Fruit fly (Drosophila melanogaster) whole organism, embryonic: Measurements from ENCODE around the gene lectin-29Ca.

Source experiments
- B-H2 ChIP-seq: fragments of 200-800 bp; sonication (Bioruptor generic); optimal IDR thresholded peaks from 2 replicates; lab custom pipeline; 2018; ENCODE audit warnings: missing biosample characterization, mild to moderate bottlenecking, missing genetic modification characterization
- Bdp1 ChIP-seq: fragments of 200-800 bp; sonication (Bioruptor generic); optimal IDR thresholded peaks from 3 replicates; lab custom pipeline; 2016; ENCODE audit warnings: missing biosample characterization, missing genetic modification characterization
- CG10959 ChIP-seq: fragments of 200-800 bp; sonication (Bioruptor generic); IDR thresholded peaks from 2 replicates; pipeline ENCODE4 v1.3.6; 2022; ENCODE audit warnings: missing biosample characterization, missing genetic modification characterization
- CG10979 ChIP-seq: fragments of 200-800 bp; sonication (Bioruptor generic); optimal IDR thresholded peaks from 2 replicates; lab custom pipeline; 2018; ENCODE audit warnings: missing biosample characterization, mild to moderate bottlenecking, missing genetic modification characterization, moderate library complexity
- CG1233 ChIP-seq: fragments of 200-800 bp; sonication (Bioruptor generic); optimal IDR thresholded peaks from 4 replicates; lab custom pipeline; 2018; ENCODE audit warnings: missing biosample characterization, mild to moderate bottlenecking, missing genetic modification characterization
- CG16815 ChIP-seq: fragments of 200-800 bp; sonication (Bioruptor generic); optimal IDR thresholded peaks from 3 replicates; lab custom pipeline; 2017; ENCODE audit warnings: missing biosample characterization, mild to moderate bottlenecking, missing genetic modification characterization
- CG17359 ChIP-seq: fragments of 200-800 bp; sonication (Bioruptor generic); optimal IDR thresholded peaks from 3 replicates; lab custom pipeline; 2018; ENCODE audit warnings: missing biosample characterization, mild to moderate bottlenecking, missing genetic modification characterization, moderate library complexity
- CG1832 ChIP-seq: fragments of 200-800 bp; sonication (Bioruptor generic); optimal IDR thresholded peaks from 2 replicates; lab custom pipeline; 2017; ENCODE audit warnings: missing biosample characterization, mild to moderate bottlenecking, missing genetic modification characterization, inconsistent platforms
- CG18476 ChIP-seq: fragments of 200-800 bp; sonication (Bioruptor generic); optimal IDR thresholded peaks from 2 replicates; lab custom pipeline; 2016; ENCODE audit warnings: missing biosample characterization, mild to moderate bottlenecking, missing genetic modification characterization
- CG2199 ChIP-seq: fragments of 200-800 bp; sonication (Bioruptor generic); IDR thresholded peaks from 3 replicates; pipeline ENCODE4 v1.3.6; 2022; ENCODE audit warnings: missing biosample characterization, missing genetic modification characterization
- CG33557 ChIP-seq: fragments of 200-800 bp; sonication (Bioruptor generic); optimal IDR thresholded peaks from 2 replicates; lab custom pipeline; 2019; ENCODE audit warnings: missing biosample characterization, mild to moderate bottlenecking, missing genetic modification characterization, moderate library complexity
- CG3995 ChIP-seq: fragments of 200-800 bp; sonication (Bioruptor generic); optimal IDR thresholded peaks from 3 replicates; lab custom pipeline; 2016; ENCODE audit warnings: missing biosample characterization, missing genetic modification characterization
- CG4282 ChIP-seq: fragments of 200-800 bp; sonication (Bioruptor generic); optimal IDR thresholded peaks from 2 replicates; lab custom pipeline; 2016; ENCODE audit warnings: missing biosample characterization, missing genetic modification characterization
- CG5953 ChIP-seq: fragments of 200-800 bp; sonication (Bioruptor generic); IDR thresholded peaks from 2 replicates; pipeline ENCODE4 v1.3.6; 2022; ENCODE audit warnings: missing biosample characterization, missing genetic modification characterization
- CG6854 ChIP-seq: fragments of 200-800 bp; sonication (Bioruptor generic); optimal IDR thresholded peaks from 3 replicates; lab custom pipeline; 2017; ENCODE audit warnings: missing biosample characterization, mild to moderate bottlenecking, missing genetic modification characterization
- CG7556 ChIP-seq: fragments of 200-800 bp; sonication (Bioruptor generic); optimal IDR thresholded peaks from 2 replicates; lab custom pipeline; 2017; ENCODE audit warnings: missing biosample characterization, mild to moderate bottlenecking, missing genetic modification characterization
- CG8765 ChIP-seq: fragments of 200-800 bp; sonication (Bioruptor generic); IDR thresholded peaks from 2 replicates; pipeline ENCODE4 v1.3.6; 2022; ENCODE audit warnings: missing biosample characterization, missing genetic modification characterization
- D ChIP-seq, 2 experiments: fragments of 200-800 bp in 1 of 2; fragments of >200 bp in 1 of 2; sonication (Bioruptor generic) in 1 of 2; optimal IDR thresholded peaks; 2 replicates in 1 of 2; 3 replicates in 1 of 2; lab custom pipeline; 2017; ENCODE audit warnings: mild to moderate bottlenecking in 1 of 2, missing biosample characterization in 1 of 2, missing genetic modification characterization in 1 of 2, missing genetic modification reagents in 1 of 2
- Dfd ChIP-seq, 2 experiments: fragments of >200 bp; optimal IDR thresholded peaks; 2 replicates each; lab custom pipeline; 2017; ENCODE audit warnings: missing biosample characterization in 2 of 2, missing genetic modification characterization in 2 of 2
- Fer1 ChIP-seq: fragments of 200-800 bp; sonication (Bioruptor generic); optimal IDR thresholded peaks from 2 replicates; lab custom pipeline; 2017; ENCODE audit warnings: missing biosample characterization, mild to moderate bottlenecking, missing genetic modification characterization
- H15 ChIP-seq: fragments of 200-800 bp; sonication (Bioruptor generic); IDR thresholded peaks from 3 replicates; pipeline ENCODE4 v1.3.6; 2022; ENCODE audit warnings: missing biosample characterization, missing genetic modification characterization
- HmgD ChIP-seq: fragments of 200-800 bp; sonication (Bioruptor generic); optimal IDR thresholded peaks from 3 replicates; lab custom pipeline; 2016; ENCODE audit warnings: missing biosample characterization, missing genetic modification characterization
- HmgZ ChIP-seq: fragments of 200-800 bp; sonication (Bioruptor generic); optimal IDR thresholded peaks from 2 replicates; lab custom pipeline; 2018; ENCODE audit warnings: missing biosample characterization, mild to moderate bottlenecking, missing genetic modification characterization
- Lpt ChIP-seq: fragments of >200 bp; optimal IDR thresholded peaks from 2 replicates; lab custom pipeline; 2018; ENCODE audit warnings: missing biosample characterization, missing genetic modification characterization
- Med ChIP-seq: fragments of 200-800 bp; sonication (Bioruptor generic); peaks from one replicate; lab custom pipeline; 2016; ENCODE audit warnings: missing biosample characterization, missing genetic modification characterization, mild to moderate bottlenecking, inconsistent platforms, moderate library complexity
- Neu2 ChIP-seq: fragments of 200-800 bp; sonication (Bioruptor generic); optimal IDR thresholded peaks from 3 replicates; lab custom pipeline; 2016; ENCODE audit warnings: missing biosample characterization, missing genetic modification characterization, borderline replicate concordance
- Sry-β ChIP-seq: fragments of 200-800 bp; sonication (Bioruptor generic); optimal IDR thresholded peaks from 2 replicates; lab custom pipeline; 2018; ENCODE audit warnings: missing biosample characterization, mild to moderate bottlenecking, missing genetic modification characterization, moderate library complexity
- TFAM ChIP-seq: fragments of 200-800 bp; sonication (Bioruptor generic); optimal IDR thresholded peaks from 2 replicates; lab custom pipeline; 2017; ENCODE audit warnings: missing biosample characterization, missing genetic modification characterization, inconsistent platforms
- Taf1 ChIP-seq: fragments of 200-800 bp; sonication (Bioruptor generic); IDR thresholded peaks from 2 replicates; pipeline ENCODE4 v1.3.6; 2022; ENCODE audit warnings: missing biosample characterization, missing genetic modification characterization
- ara ChIP-seq: fragments of 200-800 bp; sonication (Bioruptor generic); IDR thresholded peaks from 2 replicates; pipeline ENCODE4 v1.3.6; 2022; ENCODE audit warnings: missing biosample characterization, missing genetic modification characterization
- croc ChIP-seq: fragments of 200-800 bp; sonication (Bioruptor generic); conservative IDR thresholded peaks from 3 replicates; pipeline ENCODE4 v1.3.6; 2022; ENCODE audit warnings: missing biosample characterization, missing genetic modification characterization
- danr ChIP-seq: fragments of 200-800 bp; sonication (Bioruptor generic); IDR thresholded peaks from 2 replicates; pipeline ENCODE4 v1.3.6; 2022; ENCODE audit warnings: missing biosample characterization, missing genetic modification characterization
- disco-r ChIP-seq: fragments of 200-800 bp; sonication (Bioruptor generic); optimal IDR thresholded peaks from 2 replicates; lab custom pipeline; 2016; ENCODE audit warnings: missing biosample characterization, missing genetic modification characterization
- eve ChIP-seq, 2 experiments: fragments of >200 bp; optimal IDR thresholded peaks; 2 replicates each; lab custom pipeline; 2017; ENCODE audit warnings: missing biosample characterization in 2 of 2, missing genetic modification characterization in 2 of 2
- gce ChIP-seq: fragments of 200-800 bp; sonication (Bioruptor generic); IDR thresholded peaks from 3 replicates; pipeline ENCODE4 v1.3.6; 2022; ENCODE audit warnings: missing biosample characterization, missing genetic modification characterization
- gt ChIP-seq: fragments of 200-800 bp; sonication (Bioruptor generic); IDR thresholded peaks from 2 replicates; pipeline ENCODE4 v1.3.6; 2022; ENCODE audit warnings: missing biosample characterization, missing genetic modification characterization
- jing ChIP-seq: fragments of 200-800 bp; sonication (Bioruptor generic); optimal IDR thresholded peaks from 2 replicates; lab custom pipeline; 2018; ENCODE audit warnings: missing biosample characterization, mild to moderate bottlenecking, missing genetic modification characterization
- klu ChIP-seq: fragments of 200-800 bp; sonication (Bioruptor generic); IDR thresholded peaks from 2 replicates; pipeline ENCODE4 v1.3.6; 2022; ENCODE audit warnings: missing biosample characterization, missing genetic modification characterization
- nom ChIP-seq: fragments of 200-800 bp; sonication (Bioruptor generic); optimal IDR thresholded peaks from 2 replicates; lab custom pipeline; 2017; ENCODE audit warnings: missing biosample characterization, missing genetic modification characterization, mild to moderate bottlenecking, moderate library complexity, missing genetic modification reagents
- pan ChIP-seq, 4 experiments: fragments of >200 bp in 3 of 4; fragments of 200-800 bp in 1 of 4; sonication (Bioruptor generic) in 1 of 4; optimal IDR thresholded peaks in 3 of 4; IDR thresholded peaks in 1 of 4; 2 replicates each; pipeline versions ENCODE4 v1.3.6 to Lab custom; 2017 to 2022; ENCODE audit warnings: missing biosample characterization in 2 of 4, missing genetic modification characterization in 2 of 4, mixed read lengths in 1 of 4
- sd ChIP-seq: fragments of 200-800 bp; sonication (Bioruptor generic); optimal IDR thresholded peaks from 3 replicates; lab custom pipeline; 2018; ENCODE audit warnings: missing biosample characterization, mild to moderate bottlenecking, missing genetic modification characterization, moderate library complexity
- sim ChIP-seq: fragments of 200-800 bp; sonication (Bioruptor generic); IDR thresholded peaks from 2 replicates; pipeline ENCODE4 v1.3.6; 2022; ENCODE audit warnings: missing biosample characterization, missing genetic modification characterization
- sna ChIP-seq: fragments of 200-800 bp; sonication (Bioruptor generic); IDR thresholded peaks from 2 replicates; pipeline ENCODE4 v1.3.6; 2022; ENCODE audit warnings: missing biosample characterization, missing genetic modification characterization; ENCODE audit not compliant: partially characterized antibody
- stwl ChIP-seq: fragments of 200-800 bp; sonication (Bioruptor generic); optimal IDR thresholded peaks from 3 replicates; lab custom pipeline; 2018; ENCODE audit warnings: missing biosample characterization, mild to moderate bottlenecking, missing genetic modification characterization, moderate library complexity
- tin ChIP-seq: fragments of 200-800 bp; sonication (Bioruptor generic); optimal IDR thresholded peaks from 3 replicates; lab custom pipeline; 2016; ENCODE audit warnings: missing biosample characterization, missing genetic modification characterization
- tna ChIP-seq: fragments of 200-800 bp; sonication (Bioruptor generic); IDR thresholded peaks from 2 replicates; pipeline ENCODE4 v1.3.6; 2022; ENCODE audit warnings: missing biosample characterization, missing genetic modification characterization; ENCODE audit not compliant: partially characterized antibody
- ttk ChIP-seq: fragments of 200-800 bp; sonication (Bioruptor generic); IDR thresholded peaks from 2 replicates; pipeline ENCODE4 v2.1.2; 2022; ENCODE audit warnings: missing biosample characterization, missing genetic modification characterization
- unc-4 ChIP-seq: fragments of 200-800 bp; sonication (Bioruptor generic); IDR thresholded peaks from 2 replicates; pipeline ENCODE4 v1.3.6; 2022; ENCODE audit warnings: missing biosample characterization, missing genetic modification characterization; ENCODE audit not compliant: partially characterized antibody
- z ChIP-seq: fragments of 200-800 bp; sonication (Bioruptor generic); IDR thresholded peaks from 3 replicates; pipeline ENCODE4 v1.3.6; 2022; ENCODE audit warnings: missing biosample characterization, missing genetic modification characterization

The lectin-29Ca gene

dm6 chr2L:8384108-8384601, 9.9 kb downstream of the lectin-29Ca start, which contains the start of the genes Dad1 and CG13384 (continued):
- TF ChIP-seq unc-4 (GFP tag; lab: Robert Waterston, UW) (0 out of 2 replicates have a peak, but pooled peaks have one; percentile 51), stwl (peak; percentile 79), HmgZ (peak; percentile 86), Med (GFP tag; lab: Kevin White, UChicago) (peak; percentile 78), ttk (peak; percentile 81), sna (GFP tag; lab: Robert Waterston, UW) (no peak), B-H2 (GFP tag; lab: Kevin White, UChicago) (peak; percentile 96), jing (GFP tag; lab: Kevin White, UChicago) (no peak), CG4282 (GFP tag; lab: Kevin White, UChicago) (no peak), nom (peak; percentile 84), Bdp1 (GFP tag; lab: Kevin White, UChicago) (peak; percentile 63), eve (GFP tag; optimal IDR thresholded peaks at IDR 0.05; lab: Kevin White, UChicago) (no peak), CG18476 (peak; percentile 85), gce (GFP tag; lab: Robert Waterston, UW) (peak; percentile 40; the same call in 1 of the 3 replicates), CG1233 (GFP tag; lab: Kevin White, UChicago) (peak; percentile 91), CG1832 (GFP tag; lab: Kevin White, UChicago) (no peak), CG33557 (GFP tag; lab: Kevin White, UChicago) (peak; percentile 93), CG8765 (peak; percentile 78; the same call in 1 of the 2 replicates), danr (GFP tag; lab: Robert Waterston, UW) (peak; percentile 89), CG10979 (tag; lab: Kevin White, UChicago) (peak; percentile 90), CG7556 (GFP tag; lab: Kevin White, UChicago) (peak; percentile 94), Fer1 (GFP tag; lab: Kevin White, UChicago) (peak; percentile 95), Dfd (GFP tag; optimal IDR thresholded peaks at IDR 0.05; lab: Kevin White, UChicago) (no peak), CG10959 (GFP tag; lab: Robert Waterston, UW) (peak; percentile 69), CG3995 (GFP tag; lab: Kevin White, UChicago) (peak; percentile 43), Taf1 (GFP tag; lab: Robert Waterston, UW) (peak; percentile 83), gt (GFP tag; lab: Robert Waterston, UW) (peak; percentile 77), TFAM (no peak), sd (tag; lab: Kevin White, UChicago) (no peak), z (GFP tag; lab: Robert Waterston, UW) (no peak), klu (GFP tag; lab: Robert Waterston, UW) (peak; percentile 89), D (optimal IDR thresholded peaks at IDR 0.05; lab: Kevin White, UChicago) (no peak), D (GFP tag; optimal IDR thresholded peaks at IDR 0.05; lab: Kevin White, UChicago) (peak; percentile 81), CG6854 (GFP tag; lab: Kevin White, UChicago) (peak; percentile 88), disco-r (GFP tag; lab: Kevin White, UChicago) (no peak), H15 (GFP tag; lab: Robert Waterston, UW) (peak; percentile 64; the same call in 1 of the 3 replicates), CG2199 (GFP tag; lab: Robert Waterston, UW) (0 out of 3 replicates have a peak, but pooled peaks have one; percentile 62), ara (GFP tag; lab: Robert Waterston, UW) (peak; percentile 84), CG17359 (tag; lab: Kevin White, UChicago) (peak; percentile 92), tin (GFP tag; lab: Kevin White, UChicago) (peak; percentile 91), HmgD (GFP tag; lab: Kevin White, UChicago) (peak; percentile 0), Sry-β (peak; percentile 44), CG5953 (GFP tag; lab: Robert Waterston, UW) (peak; percentile 58; the same call in 1 of the 2 replicates), CG16815 (GFP tag; lab: Kevin White, UChicago) (peak; percentile 92), tna (GFP tag; lab: Robert Waterston, UW) (no peak), sim (peak; percentile 53; the same call in 1 of the 2 replicates), Neu2 (GFP tag; lab: Kevin White, UChicago) (no peak), pan (optimal IDR thresholded peaks at IDR 0.05; lab: Kevin White, UChicago) (no peak), pan (GFP tag; optimal IDR thresholded peaks at IDR 0.05 in 1 of 2, IDR thresholded peaks at IDR 0.05 in 1 of 2) (peak in 1 of 2 experiments; percentile 93), croc (GFP tag; lab: Robert Waterston, UW) (peak; percentile 90), Lpt (GFP tag; lab: Kevin White, UChicago) (no peak)
